Worm (Caenorhabditis elegans): ENCODE measurements around the gene ZK131.11.

ce11 chrII:13783880-13784279 lies 8.1 kb upstream of the ZK131.11 start, which contains the start of gene C01B9.4:
- TF ChIP-seq unc-62 (GFP tag; optimal IDR thresholded peaks at IDR 0.05) (no peak), ztf-11 (tag; optimal IDR thresholded peaks at IDR 0.05) (no peak), nhr-12 (tag; optimal IDR thresholded peaks at IDR 0.05) (no peak), nhr-237 (tag; optimal IDR thresholded peaks at IDR 0.05) (no peak)
